Fruit fly (Drosophila melanogaster): ENCODE measurements around the gene yps.

dm6 chr3L:12096799-12097662 lies 27.9 kb downstream of the yps start:
- TF ChIP-seq CG9705 (GFP tag; optimal IDR thresholded peaks at IDR 0.05) (no peak), dl (GFP tag; optimal IDR thresholded peaks at IDR 0.05; ENCODE audit: insufficient read depth in 1 of 2, partially characterized antibody in 2 of 2) (no peak), lola (GFP tag; optimal IDR thresholded peaks at IDR 0.05) (no peak), Jra (GFP tag; optimal IDR thresholded peaks at IDR 0.05) (no peak), ey (GFP tag; optimal IDR thresholded peaks at IDR 0.05) (peak; percentile 21), fru (GFP tag; optimal IDR thresholded peaks at IDR 0.05) (peak; percentile 60), usp (GFP tag; optimal IDR thresholded peaks at IDR 0.05) (no peak), Myc (optimal IDR thresholded peaks at IDR 0.05) (no peak), psq (GFP tag; optimal IDR thresholded peaks at IDR 0.05) (peak; percentile 60), N (GFP tag; optimal IDR thresholded peaks at IDR 0.05) (no peak), Mio (GFP tag; optimal IDR thresholded peaks at IDR 0.05) (no peak), Hr78 (GFP tag; optimal IDR thresholded peaks at IDR 0.05) (no peak)
